Worm (Caenorhabditis elegans): ENCODE results near the gene C55C3.8.

DNA sequence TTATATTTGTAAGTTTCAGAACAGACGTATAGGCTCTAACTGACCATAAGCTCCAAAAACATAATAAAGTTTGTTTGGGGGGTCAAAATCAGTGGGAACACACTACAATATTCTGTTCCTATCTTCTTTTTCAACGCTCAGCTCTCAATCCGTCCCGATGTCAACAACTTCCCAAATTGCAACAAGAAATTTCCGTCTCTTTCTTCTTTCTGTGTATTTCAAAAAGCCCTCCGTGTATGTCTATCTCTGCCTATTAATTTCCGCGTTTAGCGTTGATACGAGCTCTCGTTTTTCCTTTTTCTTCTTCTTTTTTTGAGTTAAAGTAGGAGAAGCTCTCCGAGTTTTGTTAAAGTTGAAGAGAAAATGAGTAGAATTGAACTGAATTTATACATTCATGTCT is 32.8 kb downstream of the C55C3.8 start:
- TF ChIP-seq ztf-29 (GFP tag; IDR thresholded peaks at IDR 0.05) (no peak), med-1 (GFP tag; optimal IDR thresholded peaks at IDR 0.05; ENCODE audit: insufficient read depth) (no peak), tab-1 (GFP tag; IDR thresholded peaks at IDR 0.05) (no peak), ref-1 (GFP tag; conservative IDR thresholded peaks at IDR 0.05) (no peak), ztf-23 (GFP tag; IDR thresholded peaks at IDR 0.05) (no peak), flt-1 (GFP tag; IDR thresholded peaks at IDR 0.05) (no peak), cog-1 (tag; optimal IDR thresholded peaks at IDR 0.05) (no peak)
